Worm (Caenorhabditis elegans) whole organism, midembryonic: Measurements from ENCODE around the gene ZK354.6.

Experiments
- T22C8.4 ChIP-seq: fragments of 200-800 bp; sonication (Bioruptor generic); IDR thresholded peaks from 2 replicates; pipeline ENCODE4 v1.3.6; 2022; ENCODE audit warnings: missing genetic modification characterization, missing compliant biosample characterization
- cog-1 ChIP-seq: sonication (generic microtip); optimal IDR thresholded peaks from 2 replicates; lab custom pipeline; 2016; ENCODE audit warnings: missing genetic modification characterization, missing compliant biosample characterization
- flt-1 ChIP-seq: fragments of 200-800 bp; sonication (Bioruptor generic); IDR thresholded peaks from 2 replicates; pipeline ENCODE4 v1.3.6; 2022; ENCODE audit warnings: missing genetic modification characterization, missing compliant biosample characterization
- klf-2 ChIP-seq: fragments of 200-800 bp; sonication (Bioruptor generic); conservative IDR thresholded peaks from 2 replicates; pipeline ENCODE4 v1.3.6; 2022; ENCODE audit warnings: missing genetic modification reagents, missing genetic modification characterization, missing compliant biosample characterization
- med-1 ChIP-seq: sonication (generic microtip); optimal IDR thresholded peaks from 2 replicates; lab custom pipeline; 2017; ENCODE audit warnings: missing genetic modification characterization, mild to moderate bottlenecking, missing compliant biosample characterization, antibody characterized with exemption, missing genetic modification reagents; ENCODE audit not compliant: insufficient read depth
- ref-1 ChIP-seq: fragments of 200-800 bp; sonication (Bioruptor generic); conservative IDR thresholded peaks from 2 replicates; pipeline ENCODE4 v1.3.6; 2022; ENCODE audit warnings: missing genetic modification reagents, missing genetic modification characterization, missing compliant biosample characterization
- tab-1 ChIP-seq: fragments of 200-800 bp; sonication (Bioruptor generic); IDR thresholded peaks from 2 replicates; pipeline ENCODE4 v1.3.6; 2022; ENCODE audit warnings: missing genetic modification characterization, missing compliant biosample characterization
- ztf-23 ChIP-seq: fragments of 200-800 bp; sonication (Bioruptor generic); IDR thresholded peaks from 2 replicates; pipeline ENCODE4 v1.3.6; 2022; ENCODE audit warnings: missing genetic modification reagents, missing genetic modification characterization, missing compliant biosample characterization

ce11 chrIV:5326144-5326543, 28.8 kb upstream of the ZK354.6 start, which contains the start of gene Y4C6B.4:
- no peak for TF ChIP-seq flt-1 (GFP tag; lab: Robert Waterston, UW)
- TF ChIP-seq tab-1 (GFP tag; lab: Robert Waterston, UW), result no peak
- TF ChIP-seq klf-2 (GFP tag; lab: Robert Waterston, UW), result no peak
- TF ChIP-seq ztf-23 (GFP tag; lab: Robert Waterston, UW), result no peak
- TF ChIP-seq cog-1 (tag; lab: Kevin White, UChicago), result no peak
- TF ChIP-seq med-1 (GFP tag; lab: Kevin White, UChicago), result no peak
- no peak for TF ChIP-seq T22C8.4 (GFP tag; lab: Robert Waterston, UW)
- TF ChIP-seq ref-1 (GFP tag; lab: Robert Waterston, UW), result no peak
